Fruit fly (Drosophila melanogaster) whole organism, pupa: ENCODE results near the gene CG43954.

ENCODE experiments used
- CG10348 ChIP-seq: fragments of 200-800 bp; sonication (Bioruptor generic); IDR thresholded peaks from 2 replicates; pipeline ENCODE4 v1.3.6; 2022; ENCODE audit warnings: missing biosample characterization, missing genetic modification characterization
- CG14655 ChIP-seq: fragments of 200-800 bp; sonication (Bioruptor generic); optimal IDR thresholded peaks from 3 replicates; lab custom pipeline; 2017; ENCODE audit warnings: mild to moderate bottlenecking, missing biosample characterization, missing genetic modification reagents, missing genetic modification characterization
- CG15710 ChIP-seq: fragments of 200-800 bp; sonication (Bioruptor generic); optimal IDR thresholded peaks from 2 replicates; lab custom pipeline; 2018; ENCODE audit warnings: missing biosample characterization, mild to moderate bottlenecking, missing genetic modification characterization, moderate library complexity
- CG17806 ChIP-seq: fragments of 200-800 bp; sonication (Bioruptor generic); optimal IDR thresholded peaks from 2 replicates; lab custom pipeline; 2018; ENCODE audit warnings: missing biosample characterization, mild to moderate bottlenecking, missing genetic modification characterization, moderate library complexity
- CG34367 ChIP-seq: fragments of 200-800 bp; sonication (Bioruptor generic); optimal IDR thresholded peaks from 2 replicates; lab custom pipeline; 2018; ENCODE audit warnings: missing biosample characterization, mild to moderate bottlenecking, missing genetic modification characterization
- CG4496 ChIP-seq: fragments of 200-800 bp; sonication (Bioruptor generic); IDR thresholded peaks from 3 replicates; pipeline ENCODE4 v1.3.6; 2022; ENCODE audit warnings: missing biosample characterization, missing genetic modification characterization
- CG8159 ChIP-seq: fragments of 200-800 bp; sonication (Bioruptor generic); optimal IDR thresholded peaks from 3 replicates; lab custom pipeline; 2018; ENCODE audit warnings: missing biosample characterization, mild to moderate bottlenecking, missing genetic modification characterization, moderate library complexity
- CG9948 ChIP-seq: fragments of 200-800 bp; sonication (Bioruptor generic); optimal IDR thresholded peaks from 2 replicates; lab custom pipeline; 2018; ENCODE audit warnings: missing biosample characterization, mild to moderate bottlenecking, missing genetic modification characterization, moderate library complexity
- EcR ChIP-seq: fragments of 200-800 bp; sonication (Bioruptor generic); optimal IDR thresholded peaks from 3 replicates; lab custom pipeline; 2019; ENCODE audit warnings: missing biosample characterization, missing genetic modification characterization, mild to moderate bottlenecking, moderate library complexity, missing genetic modification reagents
- Pif1B ChIP-seq: fragments of 200-800 bp; sonication (Bioruptor generic); optimal IDR thresholded peaks from 3 replicates; lab custom pipeline; 2016; ENCODE audit warnings: missing biosample characterization, missing genetic modification characterization
- fd96Ca ChIP-seq: fragments of 200-800 bp; sonication (Bioruptor generic); IDR thresholded peaks from 3 replicates; pipeline ENCODE4 v1.3.6; 2022; ENCODE audit warnings: missing biosample characterization, missing genetic modification characterization

DNA sequence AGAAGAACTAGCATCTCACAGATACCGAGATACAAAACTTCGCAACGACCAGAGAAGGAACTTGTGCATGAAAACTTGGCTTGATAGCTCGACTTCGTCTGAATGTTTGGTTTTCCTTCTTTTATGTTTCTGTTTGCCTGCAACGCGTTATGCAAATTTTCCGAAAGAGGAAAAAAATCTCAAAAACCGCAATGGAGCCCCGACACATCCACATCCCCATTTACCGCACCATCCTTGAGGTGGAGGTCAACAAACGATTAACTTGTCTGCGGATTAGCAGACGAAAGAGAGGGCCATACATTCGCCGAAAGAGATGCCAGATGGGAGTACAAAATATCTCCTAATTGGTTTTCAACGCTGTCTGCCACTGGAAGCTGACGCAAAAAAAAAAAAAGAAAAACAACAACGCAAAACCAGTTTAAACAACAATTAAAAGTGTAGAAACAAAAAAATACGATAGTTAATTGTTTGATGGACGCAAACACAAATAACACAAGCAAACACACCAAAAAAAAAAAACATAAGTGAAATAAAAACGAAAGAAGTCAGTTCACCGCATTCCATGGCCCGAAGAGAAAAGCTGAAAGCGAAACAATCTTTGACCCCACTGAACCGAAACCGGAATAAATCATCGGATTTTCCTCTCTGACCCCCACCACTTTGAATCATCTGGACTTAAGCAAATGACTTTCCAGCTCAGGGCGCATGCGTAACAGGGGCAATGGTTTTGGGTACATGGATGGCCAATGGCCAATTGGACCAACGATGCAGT is 16.2 kb downstream of the CG43954 start:
- no peak for TF ChIP-seq CG8159 (tag; lab: Kevin White, UChicago)
- no peak for TF ChIP-seq CG4496 (GFP tag; lab: Robert Waterston, UW)
- no peak for TF ChIP-seq CG34367
- TF ChIP-seq CG17806 (tag; lab: Kevin White, UChicago), result no peak
- no peak for TF ChIP-seq CG14655 (GFP tag; lab: Kevin White, UChicago)
- TF ChIP-seq fd96Ca, result no peak
- TF ChIP-seq EcR (GFP tag; lab: Kevin White, UChicago), result peak; percentile 61
- no peak for TF ChIP-seq Pif1B (GFP tag; lab: Kevin White, UChicago)
- TF ChIP-seq CG15710 (tag; lab: Kevin White, UChicago), result no peak
- TF ChIP-seq CG9948, result no peak
- TF ChIP-seq CG10348 (GFP tag; lab: Robert Waterston, UW), result no peak
